Worm (Caenorhabditis elegans): ENCODE results near the gene F08F8.7.
A peak's percentile ranks its signal among the peaks of the same experiment; 100 is the strongest.

The F08F8.7 gene

DNA sequence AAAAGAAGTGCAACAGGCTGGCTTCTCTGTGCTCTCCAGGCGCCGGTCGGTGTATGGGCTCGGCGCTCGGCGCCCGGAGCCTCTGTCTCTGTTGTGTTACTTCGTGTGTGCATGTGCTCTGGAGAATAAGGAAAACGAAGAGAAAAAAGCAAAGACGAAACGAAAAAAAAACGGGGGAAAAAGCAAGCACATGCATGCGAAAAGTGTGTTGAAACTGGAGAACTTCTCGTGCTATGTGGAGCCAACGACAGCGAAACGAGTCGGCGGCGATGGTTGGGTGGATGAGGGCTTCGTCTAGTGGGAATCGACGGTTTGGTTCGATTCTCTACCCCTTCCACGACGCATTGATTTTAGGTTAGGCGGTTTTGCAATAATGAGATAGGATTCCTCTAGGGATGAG lies 40.4 kb upstream of the F08F8.7 start (continued):
- TF ChIP-seq B0336.3 (GFP tag; IDR thresholded peaks at IDR 0.05) (peak; percentile 64; the same call in 1 of the 2 replicates), aptf-2 (GFP tag; conservative IDR thresholded peaks at IDR 0.05) (no peak), fkh-3 (tag; optimal IDR thresholded peaks at IDR 0.05) (peak; percentile 18), ztf-18 (tag; optimal IDR thresholded peaks at IDR 0.05) (peak; percentile 50), nhr-90 (tag; optimal IDR thresholded peaks at IDR 0.05) (peak; percentile 2), madf-10 (tag; optimal IDR thresholded peaks at IDR 0.05) (peak; percentile 53), cebp-2 (GFP tag; IDR thresholded peaks at IDR 0.05) (no peak), snpc-4 (GFP tag; optimal IDR thresholded peaks at IDR 0.05) (no peak), snpc-4 (tag; optimal IDR thresholded peaks at IDR 0.05) (peak in 3 of 4 experiments; percentile 69 to 75 (median 72)), die-1 (tag; optimal IDR thresholded peaks at IDR 0.05) (peak; percentile 35), let-607 (tag; optimal IDR thresholded peaks at IDR 0.05) (peak in 1 of 2 experiments; percentile 3), tbp1 (GFP tag; optimal IDR thresholded peaks at IDR 0.05) (peak; percentile 100), egrh-3 (GFP tag; IDR thresholded peaks at IDR 0.05) (peak; percentile 8; the same call in 1 of the 2 replicates), hlh-26 (GFP tag; conservative IDR thresholded peaks at IDR 0.05) (no peak), pha-4 (tag; optimal IDR thresholded peaks at IDR 0.05) (no peak), athp-1 (tag; optimal IDR thresholded peaks at IDR 0.05) (no peak), ets-4 (GFP tag; optimal IDR thresholded peaks at IDR 0.05) (peak; percentile 13), tlf-1 (GFP tag; optimal IDR thresholded peaks at IDR 0.05) (no peak), somi-1 (GFP tag; optimal IDR thresholded peaks at IDR 0.05) (no peak), gei-17 (GFP tag; optimal IDR thresholded peaks at IDR 0.05) (peak; percentile 16), sptf-2 (GFP tag; optimal IDR thresholded peaks at IDR 0.05) (no peak), egl-44 (GFP tag; IDR thresholded peaks at IDR 0.05) (no peak), aptf-3 (GFP tag; IDR thresholded peaks at IDR 0.05) (no peak), nhr-80 (tag; optimal IDR thresholded peaks at IDR 0.05) (peak; percentile 77), F10E7.11 (tag; optimal IDR thresholded peaks at IDR 0.05) (no peak), lin-54 (GFP tag; optimal IDR thresholded peaks at IDR 0.05) (peak; percentile 6), ztf-26 (tag; optimal IDR thresholded peaks at IDR 0.05) (peak; percentile 40), bed-1 (GFP tag; IDR thresholded peaks at IDR 0.05) (no peak), akir-1 (GFP tag; optimal IDR thresholded peaks at IDR 0.05) (no peak), attf-6 (GFP tag; IDR thresholded peaks at IDR 0.05) (no peak), F22D6.2 (tag; optimal IDR thresholded peaks at IDR 0.05) (peak; percentile 44), ekl-4 (GFP tag; IDR thresholded peaks at IDR 0.05) (peak; percentile 33; the same call in 1 of the 2 replicates), efl-1 (GFP tag; optimal IDR thresholded peaks at IDR 0.05) (no peak), K12H6.12 (tag; optimal IDR thresholded peaks at IDR 0.05) (peak; percentile 35), nhr-120 (GFP tag; IDR thresholded peaks at IDR 0.05) (no peak), F55B11.4 (tag; optimal IDR thresholded peaks at IDR 0.05; ENCODE audit: borderline replicate concordance, insufficient read depth) (no peak), atf-7 (tag; optimal IDR thresholded peaks at IDR 0.05) (peak; percentile 39), lsl-1 (GFP tag; optimal IDR thresholded peaks at IDR 0.05) (no peak), lir-1 (GFP tag; conservative IDR thresholded peaks at IDR 0.05) (no peak), snpc-1.3 (tag; optimal IDR thresholded peaks at IDR 0.05; ENCODE audit: insufficient read depth) (no peak), ceh-27 (GFP tag; optimal IDR thresholded peaks at IDR 0.05) (no peak), zim-3 (tag; optimal IDR thresholded peaks at IDR 0.05) (peak; percentile 29), hrde-1 (tag; optimal IDR thresholded peaks at IDR 0.05; ENCODE audit: borderline replicate concordance) (no peak), zfh-2 (GFP tag; conservative IDR thresholded peaks at IDR 0.05) (peak; percentile 95), B0019.2 (GFP tag; conservative IDR thresholded peaks at IDR 0.05) (no peak), unc-130 (GFP tag; optimal IDR thresholded peaks at IDR 0.05) (no peak), mxl-1 (tag; optimal IDR thresholded peaks at IDR 0.05) (no peak), nhr-179 (tag; optimal IDR thresholded peaks at IDR 0.05) (no peak), cebp-1 (GFP tag; IDR thresholded peaks at IDR 0.05) (no peak), cebp-1 (tag; optimal IDR thresholded peaks at IDR 0.05) (peak; percentile 81)

Data from whole organism, young adult.